Fruit fly (Drosophila melanogaster) whole organism, adult: Measurements from ENCODE around the gene CG11663.

Experiments
- CG11617 ChIP-seq: fragments of 200-800 bp; sonication (Bioruptor generic); optimal IDR thresholded peaks from 2 replicates; lab custom pipeline; 2017; ENCODE audit warnings: mild to moderate bottlenecking, missing biosample characterization, missing genetic modification reagents, missing genetic modification characterization
- CG12768 ChIP-seq: fragments of 200-800 bp; sonication (Bioruptor generic); optimal IDR thresholded peaks from 2 replicates; lab custom pipeline; 2017; ENCODE audit warnings: missing biosample characterization, missing genetic modification characterization, mild to moderate bottlenecking, moderate library complexity, missing genetic modification reagents
- CG14711 ChIP-seq: fragments of 200-800 bp; sonication (Bioruptor generic); optimal IDR thresholded peaks from 2 replicates; lab custom pipeline; 2018; ENCODE audit warnings: missing biosample characterization, mild to moderate bottlenecking, missing genetic modification characterization, moderate library complexity
- CG1620 ChIP-seq: fragments of 200-800 bp; sonication (Bioruptor generic); optimal IDR thresholded peaks from 2 replicates; lab custom pipeline; 2016; ENCODE audit warnings: missing biosample characterization, missing genetic modification characterization
- CG33017 ChIP-seq: fragments of 200-800 bp; sonication (Bioruptor generic); optimal IDR thresholded peaks from 2 replicates; lab custom pipeline; 2018; ENCODE audit warnings: missing biosample characterization, mild to moderate bottlenecking, missing genetic modification characterization, moderate library complexity
- CG5204 ChIP-seq: fragments of 200-800 bp; sonication (Bioruptor generic); optimal IDR thresholded peaks from 2 replicates; lab custom pipeline; 2016; ENCODE audit warnings: missing biosample characterization, missing genetic modification characterization
- CG7045 ChIP-seq: fragments of 200-800 bp; sonication (Bioruptor generic); optimal IDR thresholded peaks from 2 replicates; lab custom pipeline; 2017; ENCODE audit warnings: missing biosample characterization, mild to moderate bottlenecking, missing genetic modification characterization
- CG7101 ChIP-seq: fragments of 200-800 bp; sonication (Bioruptor generic); optimal IDR thresholded peaks from 2 replicates; lab custom pipeline; 2018; ENCODE audit warnings: missing biosample characterization, mild to moderate bottlenecking, missing genetic modification characterization, moderate library complexity
- Clk ChIP-seq: fragments of 200-800 bp; sonication (Bioruptor generic); optimal IDR thresholded peaks from 2 replicates; lab custom pipeline; 2017; ENCODE audit warnings: missing biosample characterization, missing genetic modification characterization
- Crg-1 ChIP-seq: fragments of 200-800 bp; sonication (Bioruptor generic); optimal IDR thresholded peaks from 2 replicates; lab custom pipeline; 2016; ENCODE audit warnings: missing biosample characterization, missing genetic modification characterization
- Hr96 ChIP-seq: fragments of 200-800 bp; sonication (Bioruptor generic); optimal IDR thresholded peaks from 2 replicates; lab custom pipeline; 2016; ENCODE audit warnings: missing biosample characterization, missing genetic modification characterization
- Mnt ChIP-seq: fragments of 200-800 bp; sonication (Bioruptor generic); optimal IDR thresholded peaks from 2 replicates; lab custom pipeline; 2016; ENCODE audit warnings: missing biosample characterization, mild to moderate bottlenecking, missing genetic modification characterization
- bab1 ChIP-seq: fragments of 200-800 bp; sonication (Bioruptor generic); optimal IDR thresholded peaks from 3 replicates; lab custom pipeline; 2019; ENCODE audit warnings: missing biosample characterization, mild to moderate bottlenecking, missing genetic modification characterization, moderate library complexity
- cic ChIP-seq: fragments of 200-800 bp; sonication (Bioruptor generic); optimal IDR thresholded peaks from 2 replicates; lab custom pipeline; 2017; ENCODE audit warnings: missing biosample characterization, mild to moderate bottlenecking, missing genetic modification characterization, moderate library complexity
- cnc ChIP-seq, 2 experiments: fragments of >200 bp; optimal IDR thresholded peaks; 2 replicates each; lab custom pipeline; 2017
- kay ChIP-seq: fragments of 200-800 bp; sonication (Bioruptor generic); peaks from one replicate; lab custom pipeline; 2016; ENCODE audit warnings: missing biosample characterization, missing genetic modification characterization, borderline replicate concordance
- ovo ChIP-seq: fragments of 200-800 bp; sonication (Bioruptor generic); optimal IDR thresholded peaks from 2 replicates; lab custom pipeline; 2016; ENCODE audit warnings: missing biosample characterization, missing genetic modification characterization
- pad ChIP-seq: fragments of 200-800 bp; sonication (Bioruptor generic); optimal IDR thresholded peaks from 3 replicates; lab custom pipeline; 2017; ENCODE audit warnings: missing biosample characterization, missing genetic modification characterization, mild to moderate bottlenecking, moderate library complexity, missing genetic modification reagents
- tj ChIP-seq: fragments of 200-800 bp; sonication (Bioruptor generic); optimal IDR thresholded peaks from 3 replicates; lab custom pipeline; 2017; ENCODE audit warnings: missing biosample characterization, mild to moderate bottlenecking, missing genetic modification characterization, moderate library complexity
- toe ChIP-seq: fragments of 200-800 bp; sonication (Bioruptor generic); optimal IDR thresholded peaks from 2 replicates; lab custom pipeline; 2016; ENCODE audit warnings: missing biosample characterization, missing genetic modification characterization

The CG11663 gene

DNA sequence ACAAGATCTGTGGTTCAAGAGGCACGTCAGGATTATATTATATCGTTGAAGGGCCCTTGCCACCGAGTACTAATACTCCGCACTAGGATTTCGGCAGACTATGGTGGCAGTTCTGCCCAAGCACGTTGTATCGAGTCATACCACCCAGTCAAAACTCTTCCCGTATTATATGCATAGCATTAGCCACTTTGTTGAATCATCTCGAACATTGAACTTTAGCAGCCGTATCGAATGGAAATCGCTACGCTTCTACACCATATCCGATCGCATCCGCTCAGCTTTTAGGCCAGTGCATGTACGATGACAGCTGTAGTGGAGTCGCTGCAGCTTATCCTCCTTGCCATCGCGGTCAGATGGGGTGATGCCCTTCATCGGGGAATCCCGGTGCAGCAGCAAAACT is 18.9 kb upstream of the CG11663 start, which contains the start of gene CG11664:
CG11664 (plus strand) TSS at position 301 of the 400 bp plus-strand sequence.
- TF ChIP-seq toe (no peak), pad (GFP tag; lab: Kevin White, UChicago) (no peak), CG7101 (no peak), ovo (GFP tag; lab: Kevin White, UChicago) (no peak)

DNA sequence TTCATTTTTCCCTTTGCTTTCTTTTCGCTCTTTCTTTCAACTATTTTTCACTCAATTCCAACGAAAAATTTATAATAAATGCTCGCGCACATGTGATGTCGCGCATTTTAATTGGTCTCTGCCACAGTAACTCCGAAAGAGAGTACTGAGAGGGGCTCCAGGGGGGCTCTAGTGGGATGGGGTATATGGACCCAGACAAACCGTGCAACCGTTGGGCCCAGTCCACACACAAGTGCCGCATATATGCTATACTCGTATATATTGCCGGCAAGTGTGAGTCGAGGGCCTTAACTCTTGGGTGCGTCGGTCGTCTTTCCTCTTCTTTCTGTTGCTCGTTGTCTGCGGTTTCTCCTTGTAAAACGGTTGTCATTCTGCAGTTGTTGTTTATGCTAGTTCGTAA is 4.1 kb downstream of the CG11663 start:
- TF ChIP-seq Clk (GFP tag; lab: Kevin White, UChicago) (no peak), CG12768 (no peak), bab1 (GFP tag; lab: Kevin White, UChicago) (no peak), CG14711 (tag; lab: Kevin White, UChicago) (no peak), CG7045 (GFP tag; lab: Kevin White, UChicago) (no peak), pad (GFP tag; lab: Kevin White, UChicago) (no peak), tj (GFP tag; lab: Kevin White, UChicago) (no peak), ovo (GFP tag; lab: Kevin White, UChicago) (no peak), Mnt (GFP tag; lab: Kevin White, UChicago) (no peak), kay (GFP tag; lab: Kevin White, UChicago) (no peak), cic (GFP tag; lab: Kevin White, UChicago) (no peak), Hr96 (GFP tag; lab: Kevin White, UChicago) (no peak), CG5204 (GFP tag; lab: Kevin White, UChicago) (no peak), CG11617 (no peak), Crg-1 (GFP tag; lab: Kevin White, UChicago) (no peak), CG33017 (tag; lab: Kevin White, UChicago) (no peak), CG7101 (no peak)

DNA sequence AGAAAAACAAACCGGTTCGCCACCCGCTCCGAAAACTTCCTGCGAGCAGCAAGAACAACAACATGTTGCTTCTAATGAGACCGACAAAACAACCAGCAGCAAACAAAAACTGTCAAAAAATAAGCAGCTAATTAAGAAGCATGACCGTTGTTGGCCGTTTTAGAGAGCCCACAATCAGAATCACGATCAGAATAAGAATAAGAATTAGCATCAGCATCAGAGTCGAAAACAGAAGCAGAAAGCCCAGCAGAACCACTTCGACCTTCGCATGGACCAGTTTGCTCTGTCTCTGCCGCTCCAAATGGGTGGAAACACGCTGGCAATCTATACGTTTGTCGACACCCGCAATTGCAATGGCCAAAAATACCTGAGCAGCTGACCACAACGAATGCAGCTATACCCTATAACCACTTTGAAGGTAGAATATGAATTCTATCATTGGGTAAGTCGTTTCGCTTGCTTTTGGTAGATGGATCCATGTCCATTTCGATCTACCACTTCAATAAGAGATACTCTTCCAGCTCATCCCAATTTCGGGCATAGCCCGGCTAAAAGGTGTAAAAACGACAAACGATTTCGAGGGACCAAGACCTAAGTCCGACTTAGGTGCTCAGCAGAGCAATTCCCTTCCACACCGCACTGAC is 5.2 kb downstream of the CG11663 start:
- TF ChIP-seq Clk (GFP tag; lab: Kevin White, UChicago) (no peak), bab1 (GFP tag; lab: Kevin White, UChicago) (no peak), cic (GFP tag; lab: Kevin White, UChicago) (no peak), CG1620 (GFP tag; lab: Kevin White, UChicago) (no peak), Crg-1 (GFP tag; lab: Kevin White, UChicago) (no peak), CG7045 (GFP tag; lab: Kevin White, UChicago) (no peak)

- TF ChIP-seq Crg-1 (GFP tag; lab: Kevin White, UChicago) (peak; percentile 74), Mnt (GFP tag; lab: Kevin White, UChicago) (peak; percentile 60), CG12768 (peak; percentile 79), CG33017 (tag; lab: Kevin White, UChicago) (peak; percentile 81), CG5204 (GFP tag; lab: Kevin White, UChicago) (peak; percentile 81), CG1620 (GFP tag; lab: Kevin White, UChicago) (peak; percentile 75), toe (peak; percentile 68), cnc (optimal IDR thresholded peaks at IDR 0.05; lab: Kevin White, UChicago) (no peak), tj (GFP tag; lab: Kevin White, UChicago) (peak; percentile 57), CG7045 (GFP tag; lab: Kevin White, UChicago) (peak; percentile 80), ovo (GFP tag; lab: Kevin White, UChicago) (peak; percentile 36), pad (GFP tag; lab: Kevin White, UChicago) (peak; percentile 72), bab1 (GFP tag; lab: Kevin White, UChicago) (peak; percentile 97), CG14711 (tag; lab: Kevin White, UChicago) (peak; percentile 82), Hr96 (GFP tag; lab: Kevin White, UChicago) (peak; percentile 92), cic (GFP tag; lab: Kevin White, UChicago) (no peak), Clk (GFP tag; lab: Kevin White, UChicago) (peak; percentile 72), CG11617 (peak; percentile 74), CG7101 (peak; percentile 82), kay (GFP tag; lab: Kevin White, UChicago) (peak; percentile 13)
These were observed 6.6 kb downstream of the CG11663 start for dm6 chrX:900725-901345.

- TF ChIP-seq CG12768: peak; percentile 0
- TF ChIP-seq kay (GFP tag; lab: Kevin White, UChicago): peak; percentile 46
- TF ChIP-seq CG1620 (GFP tag; lab: Kevin White, UChicago): no peak
- no peak for TF ChIP-seq cnc (optimal IDR thresholded peaks at IDR 0.05; lab: Kevin White, UChicago)
- no peak for TF ChIP-seq cic (GFP tag; lab: Kevin White, UChicago)
- TF ChIP-seq ovo (GFP tag; lab: Kevin White, UChicago): peak; percentile 32
- no peak for TF ChIP-seq tj (GFP tag; lab: Kevin White, UChicago)
- no peak for TF ChIP-seq Hr96 (GFP tag; lab: Kevin White, UChicago)
- peak; percentile 7 for TF ChIP-seq bab1 (GFP tag; lab: Kevin White, UChicago)
- TF ChIP-seq toe: no peak
- TF ChIP-seq CG7101: no peak
- TF ChIP-seq CG5204 (GFP tag; lab: Kevin White, UChicago): no peak
- peak; percentile 23 for TF ChIP-seq pad (GFP tag; lab: Kevin White, UChicago)
- TF ChIP-seq Clk (GFP tag; lab: Kevin White, UChicago): no peak
These were observed 14.6 kb downstream of the CG11663 start for dm6 chrX:908763-909497.
